Worm (Caenorhabditis elegans) whole organism, L3 larva: Measurements from ENCODE around the gene Y57G11A.2.

ENCODE experiments used
- elt-2 ChIP-seq: sonication (generic microtip); optimal IDR thresholded peaks from 2 replicates; lab custom pipeline; 2016; ENCODE audit warnings: missing genetic modification reagents, mild to moderate bottlenecking, missing genetic modification characterization, missing compliant biosample characterization
- snpc-4 ChIP-seq: fragments of 150-350 bp; optimal IDR thresholded peaks from 2 replicates; lab custom pipeline; 2014; ENCODE audit warnings: missing biosample characterization, missing genetic modification characterization
- zag-1 ChIP-seq: fragments of 150-350 bp; optimal IDR thresholded peaks from 2 replicates; lab custom pipeline; 2014; ENCODE audit warnings: missing biosample characterization, missing genetic modification characterization

- TF ChIP-seq snpc-4 (no peak), zag-1 (tag; lab: Kevin White, UChicago) (no peak), elt-2 (no peak)
Observed at ce11 chrIV:14506042-14506441, 13.3 kb downstream of the Y57G11A.2 start.
